Worm (Caenorhabditis elegans) whole organism, L2 larva: ENCODE measurements around the gene str-248.
"Not testable (repeated sequence)": the region's sequence is repeated elsewhere in the genome, so short reads cannot be mapped to it uniquely, and the experiment has no call there.

Experiments
- C34F6.9 ChIP-seq: fragments of 150-350 bp; optimal IDR thresholded peaks from 2 replicates; lab custom pipeline; 2014; ENCODE audit warnings: missing biosample characterization, missing genetic modification characterization
- R02D3.7 ChIP-seq: fragments of 150-350 bp; optimal IDR thresholded peaks from 2 replicates; lab custom pipeline; 2014; ENCODE audit warnings: missing biosample characterization, missing genetic modification characterization
- Y55F3AM.14 ChIP-seq: fragments of 200-800 bp; sonication (Bioruptor generic); optimal IDR thresholded peaks from 2 replicates; lab custom pipeline; 2018; ENCODE audit warnings: mild to moderate bottlenecking, missing genetic modification characterization, missing compliant biosample characterization
- ZK546.5 ChIP-seq: sonication (generic microtip); optimal IDR thresholded peaks from 2 replicates; lab custom pipeline; 2017; ENCODE audit warnings: missing biosample characterization, missing genetic modification characterization
- alr-1 ChIP-seq: fragments of 150-350 bp; optimal IDR thresholded peaks from 2 replicates; lab custom pipeline; 2014; ENCODE audit warnings: missing biosample characterization, missing genetic modification characterization
- aly-2 ChIP-seq: fragments of 150-350 bp; optimal IDR thresholded peaks from 2 replicates; lab custom pipeline; 2014; ENCODE audit warnings: missing biosample characterization, missing genetic modification characterization
- ama-1 ChIP-seq: fragments of 150-350 bp; optimal IDR thresholded peaks from 2 replicates; lab custom pipeline; 2018; ENCODE audit warnings: inconsistent platforms
- blmp-1 ChIP-seq: sonication (generic microtip); optimal IDR thresholded peaks from 2 replicates; lab custom pipeline; 2017; ENCODE audit warnings: missing genetic modification characterization, mild to moderate bottlenecking, missing compliant biosample characterization, antibody characterized with exemption, moderate library complexity; ENCODE audit not compliant: insufficient read depth
- dmd-4 ChIP-seq: sonication (generic microtip); optimal IDR thresholded peaks from 2 replicates; lab custom pipeline; 2017; ENCODE audit warnings: missing biosample characterization, missing genetic modification characterization
- elt-1 ChIP-seq: fragments of 150-350 bp; optimal IDR thresholded peaks from 2 replicates; lab custom pipeline; 2014; ENCODE audit warnings: missing biosample characterization, missing genetic modification characterization
- fos-1 ChIP-seq: fragments of 150-350 bp; optimal IDR thresholded peaks from 2 replicates; lab custom pipeline; 2014; ENCODE audit warnings: missing biosample characterization, missing genetic modification characterization
- gmeb-1 ChIP-seq: fragments of 150-350 bp; optimal IDR thresholded peaks from 2 replicates; lab custom pipeline; 2014; ENCODE audit warnings: missing biosample characterization, missing genetic modification characterization
- lin-11 ChIP-seq: fragments of 150-350 bp; sonication (generic microtip); optimal IDR thresholded peaks from 2 replicates; lab custom pipeline; 2014; ENCODE audit warnings: missing biosample characterization, missing genetic modification characterization, inconsistent platforms, mixed read lengths
- lin-13 ChIP-seq: fragments of 150-350 bp; optimal IDR thresholded peaks from 2 replicates; lab custom pipeline; 2014; ENCODE audit warnings: missing biosample characterization, missing genetic modification reagents, missing genetic modification characterization
- lsy-2 ChIP-seq, 2 experiments: fragments of 150-350 bp in 1 of 2; sonication (generic microtip) in 1 of 2; optimal IDR thresholded peaks; 2 replicates each; lab custom pipeline; 2014 to 2017; ENCODE audit warnings: missing biosample characterization in 2 of 2, missing genetic modification characterization in 2 of 2
- mab-5 ChIP-seq: fragments of 150-350 bp; optimal IDR thresholded peaks from 2 replicates; lab custom pipeline; 2014; ENCODE audit warnings: missing biosample characterization, missing genetic modification characterization
- mdl-1 ChIP-seq, 2 experiments: fragments of 150-350 bp in 1 of 2; sonication (generic microtip) in 1 of 2; optimal IDR thresholded peaks; 2 replicates each; lab custom pipeline; 2017; ENCODE audit warnings: missing biosample characterization in 2 of 2, missing genetic modification characterization in 2 of 2
- nhr-12 ChIP-seq: fragments of 150-350 bp; optimal IDR thresholded peaks from 2 replicates; lab custom pipeline; 2014; ENCODE audit warnings: missing biosample characterization, missing genetic modification characterization
- nhr-129 ChIP-seq: fragments of 150-350 bp; optimal IDR thresholded peaks from 2 replicates; lab custom pipeline; 2014; ENCODE audit warnings: missing biosample characterization, missing genetic modification characterization
- nhr-23 ChIP-seq: fragments of 150-350 bp; optimal IDR thresholded peaks from 2 replicates; lab custom pipeline; 2014; ENCODE audit warnings: missing biosample characterization, missing genetic modification reagents, missing genetic modification characterization
- nhr-25 ChIP-seq: fragments of 150-350 bp; sonication (generic microtip); optimal IDR thresholded peaks from 3 replicates; lab custom pipeline; 2014; ENCODE audit warnings: missing biosample characterization, missing genetic modification characterization
- nhr-6 ChIP-seq: fragments of 150-350 bp; optimal IDR thresholded peaks from 2 replicates; lab custom pipeline; 2014; ENCODE audit warnings: missing biosample characterization, missing genetic modification characterization
- peb-1 ChIP-seq: fragments of 150-350 bp; optimal IDR thresholded peaks from 2 replicates; lab custom pipeline; 2014; ENCODE audit warnings: missing biosample characterization, missing genetic modification characterization
- sem-4 ChIP-seq: fragments of 150-350 bp; optimal IDR thresholded peaks from 2 replicates; lab custom pipeline; 2014; ENCODE audit warnings: missing biosample characterization, missing genetic modification reagents, missing genetic modification characterization
- skn-1 ChIP-seq: sonication (generic microtip); optimal IDR thresholded peaks from 2 replicates; lab custom pipeline; 2017; ENCODE audit warnings: missing biosample characterization, missing genetic modification characterization
- snpc-4 ChIP-seq: fragments of 150-350 bp; optimal IDR thresholded peaks from 2 replicates; lab custom pipeline; 2014; ENCODE audit warnings: missing biosample characterization, missing genetic modification characterization
- unc-39 ChIP-seq: fragments of 150-350 bp; optimal IDR thresholded peaks from 2 replicates; lab custom pipeline; 2014; ENCODE audit warnings: missing biosample characterization, missing genetic modification characterization
- unc-55 ChIP-seq: fragments of 150-350 bp; sonication (generic microtip); optimal IDR thresholded peaks from 3 replicates; lab custom pipeline; 2014; ENCODE audit warnings: missing biosample characterization, missing genetic modification reagents, missing genetic modification characterization
- unc-62 ChIP-seq: fragments of 150-350 bp; optimal IDR thresholded peaks from 2 replicates; lab custom pipeline; 2014; ENCODE audit warnings: missing biosample characterization, missing genetic modification reagents, missing genetic modification characterization
- ztf-1 ChIP-seq: fragments of 200-800 bp; sonication (Bioruptor generic); conservative IDR thresholded peaks from 2 replicates; pipeline ENCODE4 v1.3.6; 2022; ENCODE audit warnings: missing genetic modification characterization, missing compliant biosample characterization

Gene str-248

DNA sequence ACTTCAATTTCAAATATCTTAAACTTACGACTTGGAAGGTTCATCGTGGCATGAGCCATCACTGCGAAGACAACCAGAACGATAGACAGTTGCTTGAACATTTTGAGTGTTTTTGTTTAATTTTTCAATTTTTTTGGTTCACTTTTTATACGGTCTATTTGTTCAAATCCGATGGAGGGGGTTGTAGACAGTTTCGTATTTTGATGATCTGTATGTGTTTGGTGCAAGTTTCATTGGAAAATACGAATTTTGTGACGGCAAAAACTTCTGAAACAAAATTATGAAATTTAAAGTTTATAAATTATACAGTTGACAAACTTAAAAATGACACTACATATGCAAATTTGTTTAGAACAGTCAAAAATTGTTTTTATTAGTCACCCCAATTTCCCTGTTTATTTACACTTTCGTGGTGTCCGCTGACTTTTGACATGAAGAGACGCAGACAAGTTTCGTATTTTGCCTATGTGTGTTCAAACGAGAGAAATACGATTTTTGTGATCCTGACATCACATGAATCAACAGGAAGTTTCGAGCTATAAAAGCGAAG, 18.2 kb upstream of the str-248 start, which contains the start of the genes C55A1.7 and C55A1.6:
Gene C55A1.7 (minus strand): TSS at position 101 of the 550 bp plus-strand sequence.
Gene C55A1.6 (plus strand): TSS at position 500 of the 550 bp plus-strand sequence.
- not testable (repeated sequence) for TF ChIP-seq nhr-25 (tag; lab: Kevin White, UChicago); unc-55; lin-13 (GFP tag; lab: Kevin White, UChicago)

DNA sequence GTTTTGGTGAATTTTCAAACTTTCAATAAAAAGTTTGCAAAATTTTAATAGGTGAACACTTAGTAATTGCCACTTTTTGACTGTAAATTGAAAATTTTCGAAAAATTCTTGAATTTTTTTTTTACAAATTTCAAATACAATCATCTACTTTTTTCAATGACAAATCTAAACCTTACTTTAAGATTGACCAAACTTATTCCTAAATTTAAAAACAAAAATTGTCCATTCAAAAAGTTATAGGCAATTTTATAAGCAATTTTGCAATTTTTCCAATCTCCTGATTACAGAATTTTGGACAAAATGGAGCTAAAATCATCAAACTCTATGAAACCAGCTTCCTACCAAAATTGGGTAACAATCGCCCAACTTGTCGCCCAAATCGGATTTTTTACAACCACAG, 15.1 kb upstream of the str-248 start, which contains the start of gene str-23:
Gene str-23 (plus strand): TSS at position 301 of the 400 bp plus-strand sequence.
- TF ChIP-seq lin-11 (tag; lab: Kevin White, UChicago), result no peak
- TF ChIP-seq unc-55, result no peak
- TF ChIP-seq R02D3.7 (tag; lab: Kevin White, UChicago), result no peak
- no peak for TF ChIP-seq nhr-25 (tag; lab: Kevin White, UChicago)
- TF ChIP-seq lin-13 (GFP tag; lab: Kevin White, UChicago), result no peak
- TF ChIP-seq blmp-1 (tag; lab: Kevin White, UChicago), result no peak
- no peak for TF ChIP-seq unc-39
- no peak for TF ChIP-seq peb-1 (tag; lab: Kevin White, UChicago)
- no peak for TF ChIP-seq sem-4 (tag; lab: Kevin White, UChicago)
- no peak for TF ChIP-seq nhr-12 (tag; lab: Kevin White, UChicago)
- no peak for TF ChIP-seq Y55F3AM.14
- TF ChIP-seq unc-62 (GFP tag; lab: Kevin White, UChicago), result no peak
- TF ChIP-seq alr-1, result no peak
- TF ChIP-seq fos-1 (tag; lab: Kevin White, UChicago), result no peak
- no peak for TF ChIP-seq aly-2
- no peak for TF ChIP-seq C34F6.9
- TF ChIP-seq lsy-2 (tag; optimal IDR thresholded peaks at IDR 0.05; lab: Kevin White, UChicago), result no peak

DNA sequence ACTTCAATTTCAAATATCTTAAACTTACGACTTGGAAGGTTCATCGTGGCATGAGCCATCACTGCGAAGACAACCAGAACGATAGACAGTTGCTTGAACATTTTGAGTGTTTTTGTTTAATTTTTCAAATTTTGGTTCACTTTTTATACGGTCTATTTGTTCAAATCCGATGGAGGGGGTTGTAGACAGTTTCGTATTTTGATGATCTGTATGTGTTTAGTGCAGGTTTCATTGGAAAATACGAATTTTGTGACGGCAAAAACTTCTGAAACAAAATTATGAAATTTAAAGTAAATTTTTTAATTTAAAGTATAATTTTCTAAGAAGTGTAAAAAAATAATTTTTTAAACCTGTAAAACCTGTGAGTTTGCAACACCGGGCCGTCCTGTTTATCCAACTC, 13.7 kb upstream of the str-248 start, which contains the start of gene C55A1.4:
Gene C55A1.4 (minus strand): TSS at position 101 of the 400 bp plus-strand sequence.
- not testable (repeated sequence) for TF ChIP-seq fos-1 (tag; lab: Kevin White, UChicago); unc-62 (GFP tag; lab: Kevin White, UChicago); nhr-12 (tag; lab: Kevin White, UChicago)

DNA sequence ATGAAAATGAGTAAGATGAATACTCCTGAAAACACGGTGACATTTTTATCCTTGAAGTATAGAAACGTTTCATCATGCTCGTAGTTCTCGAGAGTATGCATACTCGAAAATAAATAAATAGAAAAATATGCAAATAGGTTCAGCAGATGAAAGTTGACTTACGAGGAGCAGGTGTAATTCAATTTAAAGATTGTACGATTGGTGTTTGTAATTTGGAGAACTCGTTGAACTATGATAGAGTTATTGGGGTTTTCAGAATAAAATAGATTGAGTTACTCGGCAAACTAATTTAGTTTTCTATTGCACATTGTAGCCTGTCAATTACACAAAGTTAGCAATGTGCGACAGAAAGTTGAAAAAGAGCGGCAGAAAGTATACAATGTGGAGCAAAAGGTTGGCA, 9.4 kb upstream of the str-248 start, which contains the start of gene srz-44:
Gene srz-44 (minus strand): TSS at position 101 of the 400 bp plus-strand sequence.
- TF ChIP-seq lin-13 (GFP tag; lab: Kevin White, UChicago) (no peak), aly-2 (no peak), dmd-4 (tag; lab: Kevin White, UChicago) (no peak), peb-1 (tag; lab: Kevin White, UChicago) (no peak), gmeb-1 (tag; lab: Kevin White, UChicago) (no peak), nhr-6 (tag; lab: Kevin White, UChicago) (no peak), elt-1 (tag; lab: Kevin White, UChicago) (no peak), R02D3.7 (tag; lab: Kevin White, UChicago) (no peak), ztf-1 (no peak), ZK546.5 (no peak)

DNA sequence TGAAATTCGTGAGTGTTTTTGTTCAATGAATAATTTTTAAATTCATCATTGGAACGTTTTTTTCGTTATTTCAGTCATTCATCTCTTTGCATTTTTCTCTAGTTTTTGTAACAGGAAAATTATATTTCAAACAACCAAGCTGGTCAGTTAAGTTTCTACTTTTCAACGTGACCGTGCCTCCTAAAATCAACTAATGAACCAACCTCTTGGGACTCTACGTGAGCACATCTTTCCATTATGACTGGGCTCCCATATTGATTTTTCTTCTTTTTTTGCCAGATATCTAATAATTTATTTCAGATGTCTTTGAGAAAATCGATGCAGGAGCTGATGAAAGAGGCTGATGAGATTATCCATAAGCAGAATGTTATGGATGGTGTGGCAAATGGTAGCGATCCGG, 3.9 kb downstream of the str-248 start, which contains the start of gene C55A1.11:
Gene C55A1.11 (plus strand): TSS at position 301 of the 400 bp plus-strand sequence.
- TF ChIP-seq skn-1 (no peak), nhr-129 (tag; lab: Kevin White, UChicago) (no peak), mdl-1 (tag; optimal IDR thresholded peaks at IDR 0.05; lab: Kevin White, UChicago) (no peak), peb-1 (tag; lab: Kevin White, UChicago) (no peak)

DNA sequence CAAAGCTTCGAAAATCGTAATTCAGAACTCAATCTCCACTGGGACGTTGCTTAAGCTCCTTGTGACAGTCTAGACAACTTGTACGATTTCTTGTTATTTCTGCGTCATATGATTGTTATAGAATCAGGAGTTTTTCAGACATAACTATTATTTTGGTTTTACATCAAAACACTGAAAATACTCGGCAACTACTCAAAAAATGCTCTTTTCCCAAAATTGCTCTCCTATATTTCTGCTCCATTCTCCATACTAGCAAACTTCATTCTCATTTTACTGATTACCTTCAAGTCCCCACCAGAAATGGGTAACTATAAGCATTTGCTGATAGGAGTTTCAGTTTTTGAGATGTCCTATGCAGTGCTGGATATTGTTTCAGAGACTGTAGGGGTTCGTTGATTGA, 7.9 kb downstream of the str-248 start, which contains the start of gene C55A1.1:
Gene C55A1.1 (plus strand): TSS at position 301 of the 400 bp plus-strand sequence.
- TF ChIP-seq ZK546.5 (no peak), nhr-23 (tag; lab: Kevin White, UChicago) (no peak), lin-13 (GFP tag; lab: Kevin White, UChicago) (no peak), ama-1 (lab: Kevin White, UChicago) (no peak), snpc-4 (tag; lab: Kevin White, UChicago) (no peak), nhr-129 (tag; lab: Kevin White, UChicago) (no peak), mab-5 (no peak), blmp-1 (tag; lab: Kevin White, UChicago) (no peak)
